Fruit fly (Drosophila melanogaster) whole organism, wandering third instar larva: Measurements from ENCODE around the gene CG31674.

Experiments
- Abd-B ChIP-seq: fragments of >200 bp; optimal IDR thresholded peaks from 2 replicates; lab custom pipeline; 2017; ENCODE audit warnings: missing biosample characterization, missing genetic modification characterization
- CG32264 ChIP-seq: fragments of 200-800 bp; sonication (Bioruptor generic); optimal IDR thresholded peaks from 2 replicates; lab custom pipeline; 2016; ENCODE audit warnings: missing biosample characterization, missing genetic modification characterization
- CG9705 ChIP-seq: fragments of 200-800 bp; sonication (Bioruptor generic); optimal IDR thresholded peaks from 2 replicates; lab custom pipeline; 2018; ENCODE audit warnings: missing biosample characterization, mild to moderate bottlenecking, missing genetic modification characterization
- CrebA ChIP-seq: fragments of 200-800 bp; sonication (Bioruptor generic); optimal IDR thresholded peaks from 2 replicates; lab custom pipeline; 2016; ENCODE audit warnings: missing biosample characterization, mild to moderate bottlenecking, missing genetic modification characterization, borderline replicate concordance
- Dfd ChIP-seq: fragments of >200 bp; optimal IDR thresholded peaks from 2 replicates; lab custom pipeline; 2017; ENCODE audit warnings: missing biosample characterization, missing genetic modification characterization
- GATAd ChIP-seq: sonication (Bioruptor generic); optimal IDR thresholded peaks from 2 replicates; lab custom pipeline; 2016; ENCODE audit warnings: missing biosample characterization, missing genetic modification characterization
- HLH106 ChIP-seq: fragments of 200-800 bp; optimal IDR thresholded peaks from 3 replicates; lab custom pipeline; 2019; ENCODE audit warnings: missing biosample characterization, mild to moderate bottlenecking, missing genetic modification characterization, moderate library complexity
- Hnf4 ChIP-seq: fragments of 200-800 bp; sonication (Bioruptor generic); optimal IDR thresholded peaks from 2 replicates; lab custom pipeline; 2016; ENCODE audit warnings: missing biosample characterization, mild to moderate bottlenecking, missing genetic modification characterization
- Hr83 ChIP-seq: fragments of 200-300 bp; sonication (Bioruptor generic); optimal IDR thresholded peaks from 2 replicates; lab custom pipeline; 2016; ENCODE audit warnings: missing biosample characterization, mild to moderate bottlenecking, missing genetic modification characterization, moderate library complexity; ENCODE audit not compliant: poor library complexity, severe bottlenecking
- Mio ChIP-seq: sonication (Bioruptor generic); optimal IDR thresholded peaks from 2 replicates; lab custom pipeline; 2016; ENCODE audit warnings: missing biosample characterization, missing genetic modification characterization
- Myc ChIP-seq: fragments of >200 bp; optimal IDR thresholded peaks from 2 replicates; lab custom pipeline; 2017
- OdsH ChIP-seq: fragments of 200-800 bp; sonication (Bioruptor generic); optimal IDR thresholded peaks from 2 replicates; lab custom pipeline; 2016; ENCODE audit warnings: missing biosample characterization, mild to moderate bottlenecking, missing genetic modification characterization
- Rel ChIP-seq, 2 experiments: fragments of 200-800 bp; sonication (Bioruptor generic) in 1 of 2; optimal IDR thresholded peaks; 2 replicates in 1 of 2; 3 replicates in 1 of 2; lab custom pipeline; 2016 to 2019; ENCODE audit warnings: mild to moderate bottlenecking in 2 of 2, missing biosample characterization in 2 of 2, missing genetic modification characterization in 2 of 2, moderate library complexity in 1 of 2
- Sp1 ChIP-seq: fragments of 200-800 bp; sonication (Bioruptor generic); optimal IDR thresholded peaks from 3 replicates; lab custom pipeline; 2019; ENCODE audit warnings: missing biosample characterization, mild to moderate bottlenecking, missing genetic modification characterization, moderate library complexity
- Vsx2 ChIP-seq: fragments of 200-300, 225-300 bp; sonication (Bioruptor generic); optimal IDR thresholded peaks from 2 replicates; lab custom pipeline; 2018; ENCODE audit warnings: missing biosample characterization, missing genetic modification characterization; ENCODE audit not compliant: partially characterized antibody
- br ChIP-seq: fragments of 200-800 bp; sonication (Bioruptor generic); optimal IDR thresholded peaks from 2 replicates; lab custom pipeline; 2016; ENCODE audit warnings: missing biosample characterization, missing genetic modification characterization
- brk ChIP-seq: fragments of 200-800 bp; sonication (Bioruptor generic); optimal IDR thresholded peaks from 2 replicates; lab custom pipeline; 2016; ENCODE audit warnings: missing biosample characterization, mild to moderate bottlenecking, missing genetic modification characterization
- dl ChIP-seq, 2 experiments: fragments of 175-275, 200-275 bp in 1 of 2; fragments of 200-275 bp in 1 of 2; sonication (Bioruptor generic); optimal IDR thresholded peaks; lab custom pipeline; 2018; ENCODE audit warnings: mild to moderate bottlenecking in 2 of 2, missing biosample characterization in 2 of 2, missing genetic modification characterization in 2 of 2, moderate library complexity in 2 of 2; ENCODE audit not compliant: partially characterized antibody in 2 of 2, insufficient read depth in 1 of 2
- dmrt93B ChIP-seq: fragments of 200-800 bp; sonication (Bioruptor generic); optimal IDR thresholded peaks from 2 replicates; lab custom pipeline; 2018; ENCODE audit warnings: missing biosample characterization, mild to moderate bottlenecking, missing genetic modification characterization
- ey ChIP-seq: fragments of 200-800 bp; sonication (Bioruptor generic); optimal IDR thresholded peaks from 2 replicates; lab custom pipeline; 2016; ENCODE audit warnings: missing biosample characterization, missing genetic modification characterization
- foxo ChIP-seq, 2 experiments: fragments of 200-800 bp; sonication (Bioruptor generic); optimal IDR thresholded peaks; 2 replicates in 1 of 2; 3 replicates in 1 of 2; lab custom pipeline; 2016 to 2017; ENCODE audit warnings: missing biosample characterization in 2 of 2, missing genetic modification characterization in 2 of 2
- fru ChIP-seq: fragments of 200-800 bp; sonication (Bioruptor generic); optimal IDR thresholded peaks from 3 replicates; lab custom pipeline; 2016; ENCODE audit warnings: missing biosample characterization, mild to moderate bottlenecking, missing genetic modification characterization
- h ChIP-seq: fragments of 200-800 bp; sonication (Bioruptor generic); optimal IDR thresholded peaks from 3 replicates; lab custom pipeline; 2016; ENCODE audit warnings: missing biosample characterization, mild to moderate bottlenecking, missing genetic modification characterization
- jim ChIP-seq: fragments of 175-275, 200-325 bp; sonication (Bioruptor generic); optimal IDR thresholded peaks from 2 replicates; lab custom pipeline; 2016; ENCODE audit warnings: missing biosample characterization, mild to moderate bottlenecking, missing genetic modification characterization
- pan ChIP-seq: fragments of >200 bp; optimal IDR thresholded peaks from 2 replicates; lab custom pipeline; 2017
- psq ChIP-seq: fragments of 200-800 bp; sonication (Bioruptor generic); optimal IDR thresholded peaks from 3 replicates; lab custom pipeline; 2017; ENCODE audit warnings: missing biosample characterization, mild to moderate bottlenecking, missing genetic modification characterization, moderate library complexity
- rgr ChIP-seq: fragments of 200-800 bp; sonication (Bioruptor generic); optimal IDR thresholded peaks from 3 replicates; lab custom pipeline; 2016; ENCODE audit warnings: missing biosample characterization, mild to moderate bottlenecking, missing genetic modification characterization
- sage ChIP-seq: fragments of 200-800 bp; sonication (Bioruptor generic); optimal IDR thresholded peaks from 2 replicates; lab custom pipeline; 2016; ENCODE audit warnings: missing biosample characterization, mild to moderate bottlenecking, missing genetic modification characterization
- sv ChIP-seq: fragments of 200-800 bp; sonication (Bioruptor generic); optimal IDR thresholded peaks from 3 replicates; lab custom pipeline; 2016; ENCODE audit warnings: missing biosample characterization, missing genetic modification characterization
- tai ChIP-seq: sonication (Bioruptor generic); optimal IDR thresholded peaks from 2 replicates; lab custom pipeline; 2016; ENCODE audit warnings: missing biosample characterization, missing genetic modification characterization
- usp ChIP-seq: fragments of >200 bp; optimal IDR thresholded peaks from 2 replicates; lab custom pipeline; 2017; ENCODE audit warnings: missing biosample characterization, missing genetic modification characterization
- woc ChIP-seq: sonication (Bioruptor generic); optimal IDR thresholded peaks from 2 replicates; lab custom pipeline; 2016; ENCODE audit warnings: missing biosample characterization, mild to moderate bottlenecking, missing genetic modification characterization

CG31674 gene

DNA sequence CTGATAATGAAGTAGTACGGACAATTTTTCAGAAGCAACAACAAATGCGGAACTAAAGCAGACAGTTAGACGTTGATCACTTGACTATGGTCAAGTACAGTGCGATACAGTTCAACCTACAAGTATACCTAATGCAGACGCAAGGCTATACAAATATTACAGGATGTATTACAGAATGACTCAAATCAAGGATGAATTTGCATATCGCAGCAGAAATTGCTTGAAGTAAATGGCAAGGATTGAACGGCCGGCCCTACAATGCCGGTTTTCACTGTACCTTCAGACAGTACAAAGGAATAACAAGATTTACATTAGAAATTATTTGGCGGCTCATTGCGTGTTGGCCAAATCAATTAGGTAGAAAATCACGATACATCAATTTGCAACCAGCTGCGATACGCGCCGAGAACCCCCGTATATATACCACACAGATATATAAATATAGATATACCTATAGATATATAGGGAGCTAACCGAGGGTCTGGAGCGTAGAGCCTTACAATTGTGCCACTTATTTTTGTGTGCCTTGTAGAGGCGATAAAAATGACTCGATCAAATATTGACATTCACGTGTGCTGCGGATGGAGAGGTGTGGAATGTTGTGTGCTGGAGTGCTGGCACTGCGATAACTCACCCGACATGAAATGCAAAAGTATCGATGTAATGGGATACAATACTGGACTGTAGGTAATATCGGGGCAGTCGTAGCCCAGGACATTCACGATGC lies 50.5 kb downstream of the CG31674 start:
- TF ChIP-seq Abd-B (GFP tag; lab: Kevin White, UChicago) (no peak), GATAd (GFP tag; lab: Kevin White, UChicago) (no peak), fru (GFP tag; lab: Kevin White, UChicago) (no peak), HLH106 (tag; lab: Kevin White, UChicago) (no peak), sv (GFP tag; lab: Kevin White, UChicago) (peak; percentile 21), Hnf4 (peak; percentile 18), CG32264 (GFP tag; lab: Kevin White, UChicago) (no peak), Mio (GFP tag; lab: Kevin White, UChicago) (no peak), h (GFP tag; lab: Kevin White, UChicago) (peak; percentile 24), CrebA (no peak), CG9705 (GFP tag; lab: Kevin White, UChicago) (no peak), dmrt93B (GFP tag; lab: Kevin White, UChicago) (peak; percentile 10), br (GFP tag; lab: Kevin White, UChicago) (no peak), Rel (GFP tag; optimal IDR thresholded peaks at IDR 0.05; lab: Kevin White, UChicago) (no peak), Rel (tag; optimal IDR thresholded peaks at IDR 0.05; lab: Kevin White, UChicago) (peak; percentile 16), sage (GFP tag; lab: Kevin White, UChicago) (no peak), Vsx2 (no peak), Hr83 (peak; percentile 91), Myc (no peak), foxo (GFP tag; optimal IDR thresholded peaks at IDR 0.05; lab: Kevin White, UChicago) (peak in 1 of 2 experiments; percentile 13), brk (no peak), ey (GFP tag; lab: Kevin White, UChicago) (peak; percentile 11), jim (GFP tag; lab: Kevin White, UChicago) (no peak), pan (lab: Kevin White, UChicago) (no peak), psq (no peak), rgr (GFP tag; lab: Kevin White, UChicago) (peak; percentile 39), tai (GFP tag; lab: Kevin White, UChicago) (no peak), woc (GFP tag; lab: Kevin White, UChicago) (no peak), OdsH (no peak), Dfd (no peak), usp (no peak), Sp1 (no peak), dl (GFP tag; optimal IDR thresholded peaks at IDR 0.05; lab: Kevin White, UChicago; ENCODE audit: insufficient read depth in 1 of 2, partially characterized antibody in 2 of 2) (no peak)
